Worm (Caenorhabditis elegans) whole organism, mixed stage, embryonic: ENCODE results near the gene R07D5.2.

Experiments
- M03D4.4 ChIP-seq: sonication (generic microtip); optimal IDR thresholded peaks from 2 replicates; lab custom pipeline; 2017; ENCODE audit warnings: mild to moderate bottlenecking, missing genetic modification characterization, missing compliant biosample characterization
- blmp-1 ChIP-seq: fragments of 150-350 bp; optimal IDR thresholded peaks from 2 replicates; lab custom pipeline; 2014; ENCODE audit warnings: missing biosample characterization, missing genetic modification characterization
- ceh-39 ChIP-seq: fragments of 150-350 bp; optimal IDR thresholded peaks from 2 replicates; lab custom pipeline; 2014; ENCODE audit warnings: missing biosample characterization, missing genetic modification characterization
- ceh-43 ChIP-seq: fragments of 200-800 bp; sonication (Bioruptor generic); optimal IDR thresholded peaks from 2 replicates; lab custom pipeline; 2018; ENCODE audit warnings: mild to moderate bottlenecking, missing genetic modification characterization, moderate library complexity, missing compliant biosample characterization
- ces-1 ChIP-seq: fragments of 150-350 bp; optimal IDR thresholded peaks from 2 replicates; lab custom pipeline; 2014; ENCODE audit warnings: missing biosample characterization, missing genetic modification reagents, missing genetic modification characterization
- cnd-1 ChIP-seq: fragments of 200-800 bp; sonication (Bioruptor generic); optimal IDR thresholded peaks from 2 replicates; lab custom pipeline; 2018; ENCODE audit warnings: mild to moderate bottlenecking, missing genetic modification characterization, missing compliant biosample characterization
- drap-1 ChIP-seq: fragments of 200-800 bp; sonication (Bioruptor generic); optimal IDR thresholded peaks from 3 replicates; lab custom pipeline; 2018; ENCODE audit warnings: mild to moderate bottlenecking, missing genetic modification characterization, missing compliant biosample characterization
- elt-1 ChIP-seq: sonication (generic microtip); optimal IDR thresholded peaks from 2 replicates; lab custom pipeline; 2017; ENCODE audit warnings: missing genetic modification characterization, mild to moderate bottlenecking, missing compliant biosample characterization, antibody characterized with exemption, moderate library complexity, borderline replicate concordance; ENCODE audit not compliant: insufficient read depth
- elt-3 ChIP-seq: fragments of 150-350 bp; optimal IDR thresholded peaks from 2 replicates; lab custom pipeline; 2014; ENCODE audit warnings: missing biosample characterization, missing genetic modification characterization
- flh-1 ChIP-seq: fragments of 200-800 bp; sonication (Bioruptor generic); optimal IDR thresholded peaks from 2 replicates; lab custom pipeline; 2018; ENCODE audit warnings: mild to moderate bottlenecking, missing genetic modification characterization, moderate library complexity, missing compliant biosample characterization
- ham-2 ChIP-seq: fragments of 200-800 bp; sonication (Bioruptor generic); optimal IDR thresholded peaks from 2 replicates; lab custom pipeline; 2018; ENCODE audit warnings: mild to moderate bottlenecking, missing genetic modification characterization, missing compliant biosample characterization
- hlh-1 ChIP-seq: fragments of 150-350 bp; optimal IDR thresholded peaks from 2 replicates; lab custom pipeline; 2014; ENCODE audit warnings: missing biosample characterization, missing genetic modification reagents, missing genetic modification characterization
- lin-13 ChIP-seq: fragments of 150-350 bp; optimal IDR thresholded peaks from 2 replicates; lab custom pipeline; 2014; ENCODE audit warnings: missing biosample characterization, missing genetic modification characterization
- lsy-2 ChIP-seq: fragments of 150-350 bp; optimal IDR thresholded peaks from 2 replicates; lab custom pipeline; 2014; ENCODE audit warnings: missing biosample characterization, missing genetic modification characterization
- mab-5 ChIP-seq: fragments of 150-350 bp; optimal IDR thresholded peaks from 2 replicates; lab custom pipeline; 2014; ENCODE audit warnings: missing biosample characterization, missing genetic modification characterization
- mep-1 ChIP-seq: fragments of 150-350 bp; optimal IDR thresholded peaks from 2 replicates; lab custom pipeline; 2017; ENCODE audit warnings: missing biosample characterization, missing genetic modification reagents, missing genetic modification characterization, inconsistent platforms
- mls-2 ChIP-seq: sonication (generic microtip); optimal IDR thresholded peaks from 2 replicates; lab custom pipeline; 2016; ENCODE audit warnings: mild to moderate bottlenecking, missing genetic modification characterization, moderate library complexity, missing compliant biosample characterization
- nhr-12 ChIP-seq: fragments of 150-350 bp; optimal IDR thresholded peaks from 2 replicates; lab custom pipeline; 2014; ENCODE audit warnings: missing biosample characterization, missing genetic modification characterization
- nhr-2 ChIP-seq: fragments of 150-350 bp; optimal IDR thresholded peaks from 2 replicates; lab custom pipeline; 2014; ENCODE audit warnings: missing biosample characterization, missing genetic modification characterization
- nhr-237 ChIP-seq: fragments of 150-350 bp; optimal IDR thresholded peaks from 2 replicates; lab custom pipeline; 2014; ENCODE audit warnings: missing biosample characterization, missing genetic modification characterization
- nhr-76 ChIP-seq: sonication (generic microtip); optimal IDR thresholded peaks from 2 replicates; lab custom pipeline; 2017; ENCODE audit warnings: missing biosample characterization, missing genetic modification characterization
- pha-4 ChIP-seq: fragments of 150-350 bp; optimal IDR thresholded peaks from 2 replicates; lab custom pipeline; 2018; ENCODE audit warnings: missing biosample characterization, missing genetic modification reagents, missing genetic modification characterization
- sem-2 ChIP-seq: fragments of 200-800 bp; sonication (Bioruptor generic); optimal IDR thresholded peaks from 2 replicates; lab custom pipeline; 2018; ENCODE audit warnings: mild to moderate bottlenecking, missing genetic modification characterization, missing compliant biosample characterization
- snpc-4 ChIP-seq: fragments of 150-350 bp; optimal IDR thresholded peaks from 2 replicates; lab custom pipeline; 2014; ENCODE audit warnings: missing biosample characterization, missing genetic modification characterization
- sptf-1 ChIP-seq: sonication (generic microtip); optimal IDR thresholded peaks from 2 replicates; lab custom pipeline; 2017; ENCODE audit warnings: mild to moderate bottlenecking, missing genetic modification characterization, moderate library complexity, missing compliant biosample characterization
- tbx-8 ChIP-seq: fragments of 200-800 bp; sonication (Bioruptor generic); optimal IDR thresholded peaks from 2 replicates; lab custom pipeline; 2018; ENCODE audit warnings: mild to moderate bottlenecking, missing genetic modification characterization, moderate library complexity, missing compliant biosample characterization
- unc-120 ChIP-seq: sonication (generic microtip); optimal IDR thresholded peaks from 2 replicates; lab custom pipeline; 2017; ENCODE audit warnings: missing genetic modification characterization, missing compliant biosample characterization; ENCODE audit not compliant: poor library complexity, severe bottlenecking
- unc-39 ChIP-seq: fragments of 150-350 bp; optimal IDR thresholded peaks from 2 replicates; lab custom pipeline; 2014; ENCODE audit warnings: missing biosample characterization, missing genetic modification characterization
- unc-62 ChIP-seq: fragments of 150-350 bp; optimal IDR thresholded peaks from 2 replicates; lab custom pipeline; 2014; ENCODE audit warnings: missing biosample characterization, missing genetic modification reagents, missing genetic modification characterization
- zip-8 ChIP-seq: fragments of 150-350 bp; optimal IDR thresholded peaks from 2 replicates; lab custom pipeline; 2014; ENCODE audit warnings: missing biosample characterization, missing genetic modification characterization
- ztf-11 ChIP-seq: fragments of 150-350 bp; optimal IDR thresholded peaks from 2 replicates; lab custom pipeline; 2014; ENCODE audit warnings: missing biosample characterization, missing genetic modification characterization

Gene R07D5.2

ce11 chrX:15076042-15076565, 40.3 kb downstream of the R07D5.2 start, which contains the start of the genes H40L08.3 and H40L08.9:
Gene H40L08.3 (minus strand): TSS chrX:15076092.
Gene H40L08.9 (minus strand): TSS chrX:15076480.
- TF ChIP-seq sem-2 (GFP tag; lab: Kevin White, UChicago) = no peak
- TF ChIP-seq hlh-1 (tag; lab: Kevin White, UChicago) = no peak
- TF ChIP-seq unc-62 = peak; percentile 14
- TF ChIP-seq ztf-11 (tag; lab: Kevin White, UChicago) = no peak
- peak; percentile 27 for TF ChIP-seq elt-1 (tag; lab: Kevin White, UChicago)
- TF ChIP-seq ham-2 (GFP tag; lab: Kevin White, UChicago) = no peak
- TF ChIP-seq lin-13 (tag; lab: Kevin White, UChicago) = no peak
- no peak for TF ChIP-seq blmp-1 (tag; lab: Kevin White, UChicago)
- no peak for TF ChIP-seq unc-120 (tag; lab: Kevin White, UChicago)
- TF ChIP-seq ces-1 = no peak
- TF ChIP-seq nhr-12 = no peak
- TF ChIP-seq flh-1 (GFP tag; lab: Kevin White, UChicago) = no peak
- TF ChIP-seq cnd-1 (tag; lab: Kevin White, UChicago) = no peak
- TF ChIP-seq zip-8 (tag; lab: Kevin White, UChicago) = no peak
- TF ChIP-seq mls-2 (tag; lab: Kevin White, UChicago) = no peak
- TF ChIP-seq tbx-8 (GFP tag; lab: Kevin White, UChicago) = no peak

ce11 chrX:15075170-15075569, 41.2 kb downstream of the R07D5.2 start:
- no peak for TF ChIP-seq M03D4.4 (tag; lab: Kevin White, UChicago)
- no peak for TF ChIP-seq cnd-1 (tag; lab: Kevin White, UChicago)
- no peak for TF ChIP-seq ham-2 (GFP tag; lab: Kevin White, UChicago)
- no peak for TF ChIP-seq ceh-43 (GFP tag; lab: Kevin White, UChicago)
- no peak for TF ChIP-seq nhr-237 (tag; lab: Kevin White, UChicago)
- TF ChIP-seq nhr-2 = no peak
- TF ChIP-seq sptf-1 (tag; lab: Kevin White, UChicago) = no peak
- no peak for TF ChIP-seq hlh-1 (tag; lab: Kevin White, UChicago)
- TF ChIP-seq elt-1 (tag; lab: Kevin White, UChicago) = no peak
- no peak for TF ChIP-seq drap-1 (GFP tag; lab: Kevin White, UChicago)
- no peak for TF ChIP-seq ceh-39 (tag; lab: Kevin White, UChicago)
- TF ChIP-seq zip-8 (tag; lab: Kevin White, UChicago) = no peak
- TF ChIP-seq lsy-2 = no peak
- TF ChIP-seq elt-3 (tag; lab: Kevin White, UChicago) = no peak
- no peak for TF ChIP-seq mep-1 (tag; lab: Kevin White, UChicago)
- TF ChIP-seq unc-39 (tag; lab: Kevin White, UChicago) = no peak
- TF ChIP-seq ztf-11 (tag; lab: Kevin White, UChicago) = no peak
- no peak for TF ChIP-seq nhr-76 (tag; lab: Kevin White, UChicago)

ce11 chrX:15073479-15073878, 42.9 kb downstream of the R07D5.2 start:
- TF ChIP-seq pha-4 (tag; lab: Kevin White, UChicago) (no peak), lin-13 (tag; lab: Kevin White, UChicago) (no peak), mab-5 (tag; lab: Kevin White, UChicago) (no peak), unc-120 (tag; lab: Kevin White, UChicago) (no peak), mls-2 (tag; lab: Kevin White, UChicago) (no peak), lsy-2 (no peak), blmp-1 (tag; lab: Kevin White, UChicago) (no peak), ceh-39 (tag; lab: Kevin White, UChicago) (no peak), nhr-2 (no peak)
- TF ChIP-seq, all 35 proteins: peak for 0

ce11 chrX:15072877-15073276, 43.5 kb downstream of the R07D5.2 start:
- no peak for TF ChIP-seq hlh-1 (tag; lab: Kevin White, UChicago)
- TF ChIP-seq tbx-8 (GFP tag; lab: Kevin White, UChicago) = no peak
- TF ChIP-seq mab-5 (tag; lab: Kevin White, UChicago) = no peak
- TF ChIP-seq nhr-237 (tag; lab: Kevin White, UChicago) = no peak
- no peak for TF ChIP-seq snpc-4
- TF ChIP-seq nhr-76 (tag; lab: Kevin White, UChicago) = no peak
- TF ChIP-seq zip-8 (tag; lab: Kevin White, UChicago) = no peak
- TF ChIP-seq drap-1 (GFP tag; lab: Kevin White, UChicago) = no peak
- TF ChIP-seq flh-1 (GFP tag; lab: Kevin White, UChicago) = no peak
- no peak for TF ChIP-seq ceh-43 (GFP tag; lab: Kevin White, UChicago)
- no peak for TF ChIP-seq lin-13 (tag; lab: Kevin White, UChicago)
